Worm (Caenorhabditis elegans) whole organism, mixed stage, embryonic: ENCODE data around the gene F52B10.3.
"Not testable (repeated sequence)": the region's sequence is repeated elsewhere in the genome, so short reads cannot be mapped to it uniquely, and the experiment has no call there.

ENCODE experiments used
- mab-5 ChIP-seq: fragments of 150-350 bp; optimal IDR thresholded peaks from 2 replicates; lab custom pipeline; 2014; ENCODE audit warnings: missing biosample characterization, missing genetic modification characterization
- mls-2 ChIP-seq: sonication (generic microtip); optimal IDR thresholded peaks from 2 replicates; lab custom pipeline; 2016; ENCODE audit warnings: mild to moderate bottlenecking, missing genetic modification characterization, moderate library complexity, missing compliant biosample characterization
- nhr-28 ChIP-seq: fragments of 150-350 bp; optimal IDR thresholded peaks from 2 replicates; lab custom pipeline; 2014; ENCODE audit warnings: missing biosample characterization, missing genetic modification characterization
- pha-4 ChIP-seq: fragments of 150-350 bp; optimal IDR thresholded peaks from 2 replicates; lab custom pipeline; 2018; ENCODE audit warnings: missing biosample characterization, missing genetic modification reagents, missing genetic modification characterization
- unc-62 ChIP-seq: fragments of 150-350 bp; optimal IDR thresholded peaks from 2 replicates; lab custom pipeline; 2014; ENCODE audit warnings: missing biosample characterization, missing genetic modification reagents, missing genetic modification characterization

ce11 chrX:2894273-2894672 lies 3.9 kb downstream of the F52B10.3 start, which contains the start of gene B0410.1:
- TF ChIP-seq nhr-28 (tag; lab: Kevin White, UChicago); mls-2 (tag; lab: Kevin White, UChicago); mab-5; unc-62 (GFP tag; lab: Kevin White, UChicago); pha-4 (tag; lab: Kevin White, UChicago): not testable (repeated sequence)
